Fruit fly (Drosophila melanogaster): ENCODE measurements around the gene CG34302.

CG34302 gene

dm6 chr3R:9821091-9821490 lies 2.5 kb downstream of the CG34302 start, which contains the start of gene CG42857:
CG42857 (minus strand) TSS chr3R:9821191.
- TF ChIP-seq ttk (optimal IDR thresholded peaks at IDR 0.05) (no peak), Sin3A (optimal IDR thresholded peaks at IDR 0.05) (no peak), insv (optimal IDR thresholded peaks at IDR 0.05) (no peak), Myc (optimal IDR thresholded peaks at IDR 0.05) (no peak), h (optimal IDR thresholded peaks at IDR 0.05) (no peak), psq (optimal IDR thresholded peaks at IDR 0.05) (no peak)

- TF ChIP-seq ttk (optimal IDR thresholded peaks at IDR 0.05) (no peak), psq (optimal IDR thresholded peaks at IDR 0.05) (no peak), Sin3A (optimal IDR thresholded peaks at IDR 0.05) (no peak), h (optimal IDR thresholded peaks at IDR 0.05) (no peak), Myc (optimal IDR thresholded peaks at IDR 0.05) (no peak), insv (optimal IDR thresholded peaks at IDR 0.05) (no peak)
Measured at dm6 chr3R:9819777-9820176, 3.8 kb downstream of the CG34302 start, which contains the start of gene CG9458. CG9458 (minus strand) TSS chr3R:9819877.

- TF ChIP-seq h (optimal IDR thresholded peaks at IDR 0.05) (no peak), psq (optimal IDR thresholded peaks at IDR 0.05) (no peak), ttk (optimal IDR thresholded peaks at IDR 0.05) (no peak), Sin3A (optimal IDR thresholded peaks at IDR 0.05) (no peak), insv (optimal IDR thresholded peaks at IDR 0.05) (no peak), Myc (optimal IDR thresholded peaks at IDR 0.05) (no peak)
Measured at dm6 chr3R:9818295-9818694, 5.3 kb downstream of the CG34302 start, which contains the start of gene CG9459. CG9459 (minus strand) TSS chr3R:9818395.

dm6 chr3R:9816879-9817278 lies 6.7 kb downstream of the CG34302 start, which contains the start of gene CG16904:
CG16904 (minus strand) TSS chr3R:9816979.
- TF ChIP-seq insv (optimal IDR thresholded peaks at IDR 0.05), result no peak

- TF ChIP-seq ttk (optimal IDR thresholded peaks at IDR 0.05), result no peak
- no peak for TF ChIP-seq Sin3A (optimal IDR thresholded peaks at IDR 0.05)
- TF ChIP-seq h (optimal IDR thresholded peaks at IDR 0.05), result no peak
- TF ChIP-seq insv (optimal IDR thresholded peaks at IDR 0.05), result no peak
Measured at dm6 chr3R:9813861-9814260, 9.8 kb downstream of the CG34302 start, which contains the start of gene eloF. eloF (plus strand) TSS chr3R:9814161.

dm6 chr3R:9812447-9812846 lies 11.2 kb downstream of the CG34302 start, which contains the start of gene CG8534:
CG8534 (plus strand) TSS chr3R:9812747.
- TF ChIP-seq Sin3A (optimal IDR thresholded peaks at IDR 0.05) (no peak), insv (optimal IDR thresholded peaks at IDR 0.05) (no peak), ttk (optimal IDR thresholded peaks at IDR 0.05) (no peak), psq (optimal IDR thresholded peaks at IDR 0.05) (no peak), Myc (optimal IDR thresholded peaks at IDR 0.05) (no peak), h (optimal IDR thresholded peaks at IDR 0.05) (no peak)

dm6 chr3R:9808946-9809545 lies 14.6 kb downstream of the CG34302 start, which contains the start of gene FBXO11:
FBXO11 (minus strand) TSS chr3R:9809368.
- TF ChIP-seq h (optimal IDR thresholded peaks at IDR 0.05), result no peak
- TF ChIP-seq Myc (optimal IDR thresholded peaks at IDR 0.05), result no peak
- no peak for TF ChIP-seq ttk (optimal IDR thresholded peaks at IDR 0.05)
- TF ChIP-seq Sin3A (optimal IDR thresholded peaks at IDR 0.05), result no peak
- TF ChIP-seq psq (optimal IDR thresholded peaks at IDR 0.05), result no peak
- TF ChIP-seq insv (optimal IDR thresholded peaks at IDR 0.05), result no peak

dm6 chr3R:9800644-9801330 lies 22.8 kb downstream of the CG34302 start, which contains the start of the genes CG9467 and CG8526:
CG9467 (minus strand) TSS chr3R:9801026.
CG8526 (plus strand) TSS chr3R:9801280.
- no peak for TF ChIP-seq Sin3A (optimal IDR thresholded peaks at IDR 0.05)
- no peak for TF ChIP-seq insv (optimal IDR thresholded peaks at IDR 0.05)

- TF ChIP-seq ttk (optimal IDR thresholded peaks at IDR 0.05) (no peak), Myc (optimal IDR thresholded peaks at IDR 0.05) (no peak), psq (optimal IDR thresholded peaks at IDR 0.05) (no peak), h (optimal IDR thresholded peaks at IDR 0.05) (no peak), insv (optimal IDR thresholded peaks at IDR 0.05) (no peak), Sin3A (optimal IDR thresholded peaks at IDR 0.05) (no peak)
Measured at dm6 chr3R:9793018-9793417, 30.6 kb downstream of the CG34302 start, which contains the start of gene CG8516. CG8516 (plus strand) TSS chr3R:9793295.

dm6 chr3R:9791177-9791806 lies 32.3 kb downstream of the CG34302 start, which contains the start of the genes CG12945 and CG8507:
CG12945 (minus strand) TSS chr3R:9791221.
CG8507 (plus strand) TSS chr3R:9791483.
- TF ChIP-seq psq (optimal IDR thresholded peaks at IDR 0.05) (no peak), ttk (optimal IDR thresholded peaks at IDR 0.05) (no peak), h (optimal IDR thresholded peaks at IDR 0.05) (no peak), Sin3A (optimal IDR thresholded peaks at IDR 0.05) (no peak), Myc (optimal IDR thresholded peaks at IDR 0.05) (no peak), insv (optimal IDR thresholded peaks at IDR 0.05) (no peak)

- TF ChIP-seq h (optimal IDR thresholded peaks at IDR 0.05) (no peak), Sin3A (optimal IDR thresholded peaks at IDR 0.05) (no peak), insv (optimal IDR thresholded peaks at IDR 0.05) (no peak), ttk (optimal IDR thresholded peaks at IDR 0.05) (no peak), Myc (optimal IDR thresholded peaks at IDR 0.05) (no peak), psq (optimal IDR thresholded peaks at IDR 0.05) (no peak)
Measured at dm6 chr3R:9784341-9785062, 39.1 kb downstream of the CG34302 start, which contains the start of the genes MtnA and CG8500. MtnA (minus strand) TSS chr3R:9784370. CG8500 (plus strand) TSS chr3R:9784653.

Measured in Kc167 (cell line).